Worm (Caenorhabditis elegans) whole organism, early embryonic: Measurements from ENCODE around the gene R107.2.

Experiments used
- aly-1 ChIP-seq: sonication (generic microtip); optimal IDR thresholded peaks from 2 replicates; lab custom pipeline; 2016; ENCODE audit warnings: missing genetic modification characterization, missing compliant biosample characterization
- ama-1 ChIP-seq: fragments of 150-350 bp; optimal IDR thresholded peaks from 2 replicates; lab custom pipeline; 2014
- ceh-13 ChIP-seq: fragments of 200-800 bp; sonication (Bioruptor generic); optimal IDR thresholded peaks from 2 replicates; lab custom pipeline; 2018; ENCODE audit warnings: mild to moderate bottlenecking, missing genetic modification characterization, missing compliant biosample characterization
- ceh-36 ChIP-seq: sonication (generic microtip); optimal IDR thresholded peaks from 2 replicates; lab custom pipeline; 2016; ENCODE audit warnings: missing genetic modification characterization, inconsistent platforms, missing compliant biosample characterization
- ets-7 ChIP-seq: sonication (generic microtip); optimal IDR thresholded peaks from 2 replicates; lab custom pipeline; 2016; ENCODE audit warnings: missing genotype, missing genetic modification characterization, missing compliant biosample characterization
- flt-1 ChIP-seq: fragments of 200-800 bp; sonication (Bioruptor generic); IDR thresholded peaks from 2 replicates; pipeline ENCODE4 v1.3.6; 2022; ENCODE audit warnings: missing genetic modification characterization, missing compliant biosample characterization
- hnd-1 ChIP-seq: sonication (generic microtip); optimal IDR thresholded peaks from 2 replicates; lab custom pipeline; 2016; ENCODE audit warnings: missing genetic modification characterization, missing compliant biosample characterization
- pes-1 ChIP-seq: fragments of 200-800 bp; sonication (Bioruptor generic); IDR thresholded peaks from 2 replicates; pipeline ENCODE4 v1.3.6; 2022; ENCODE audit warnings: missing genetic modification reagents, missing genetic modification characterization, missing compliant biosample characterization
- scrt-1 ChIP-seq: fragments of 200-800 bp; sonication (Bioruptor generic); IDR thresholded peaks from 2 replicates; pipeline ENCODE4 v1.3.6; 2022; ENCODE audit warnings: missing genetic modification characterization, missing compliant biosample characterization
- sea-1 ChIP-seq: fragments of 200-800 bp; sonication (Bioruptor generic); conservative IDR thresholded peaks from 2 replicates; pipeline ENCODE4 v1.3.6; 2022; ENCODE audit warnings: missing genetic modification characterization, missing compliant biosample characterization
- tbx-37 ChIP-seq: fragments of 200-800 bp; sonication (Bioruptor generic); conservative IDR thresholded peaks from 2 replicates; pipeline ENCODE4 v1.3.6; 2022; ENCODE audit warnings: missing genetic modification reagents, missing genetic modification characterization, missing compliant biosample characterization
- tra-4 ChIP-seq: sonication (generic microtip); optimal IDR thresholded peaks from 2 replicates; lab custom pipeline; 2017; ENCODE audit warnings: missing genetic modification characterization, missing compliant biosample characterization

- TF ChIP-seq ceh-36 (tag; lab: Kevin White, UChicago) = no peak
- TF ChIP-seq aly-1 (tag; lab: Kevin White, UChicago) = no peak
- TF ChIP-seq ama-1 (lab: Kevin White, UChicago) = no peak
- TF ChIP-seq ets-7 (tag; lab: Kevin White, UChicago) = no peak
- TF ChIP-seq sea-1 (GFP tag; lab: Robert Waterston, UW) = no peak
- no peak for TF ChIP-seq ceh-13 (GFP tag; lab: Kevin White, UChicago)
- no peak for TF ChIP-seq pes-1 (GFP tag; lab: Robert Waterston, UW)
- TF ChIP-seq tra-4 (tag; lab: Kevin White, UChicago) = no peak
- TF ChIP-seq tbx-37 (GFP tag; lab: Robert Waterston, UW) = no peak
- no peak for TF ChIP-seq hnd-1
- TF ChIP-seq scrt-1 (GFP tag; lab: Robert Waterston, UW) = no peak
- TF ChIP-seq flt-1 (GFP tag; lab: Robert Waterston, UW) = no peak
Measured at ce11 chrIII:9058959-9059534, 13.3 kb upstream of the R107.2 start, which contains the start of gene gst-1.
